Fruit fly (Drosophila melanogaster) whole organism, embryonic: ENCODE measurements around the gene CG1971.

Experiments
- Adf1 ChIP-seq: fragments of 200-800 bp; sonication (Bioruptor generic); IDR thresholded peaks from 2 replicates; pipeline ENCODE4 v1.3.6; 2022; ENCODE audit warnings: missing biosample characterization, missing genetic modification characterization
- Asciz ChIP-seq: fragments of 200-800 bp; sonication (Bioruptor generic); optimal IDR thresholded peaks from 2 replicates; lab custom pipeline; 2017; ENCODE audit warnings: missing biosample characterization, mild to moderate bottlenecking, missing genetic modification characterization, missing genetic modification reagents
- CG10147 ChIP-seq: fragments of 200-800 bp; sonication (Bioruptor generic); optimal IDR thresholded peaks from 2 replicates; lab custom pipeline; 2019; ENCODE audit warnings: missing biosample characterization, mild to moderate bottlenecking, missing genetic modification characterization, moderate library complexity
- CG12155 ChIP-seq: fragments of 200-800 bp; sonication (Bioruptor generic); optimal IDR thresholded peaks from 3 replicates; lab custom pipeline; 2016; ENCODE audit warnings: missing biosample characterization, missing genetic modification characterization
- CG13894 ChIP-seq: fragments of 200-800 bp; sonication (Bioruptor generic); optimal IDR thresholded peaks from 3 replicates; lab custom pipeline; 2018; ENCODE audit warnings: missing biosample characterization, mild to moderate bottlenecking, missing genetic modification characterization, moderate library complexity
- CG14860 ChIP-seq: fragments of 200-800 bp; sonication (Bioruptor generic); IDR thresholded peaks from 3 replicates; pipeline ENCODE4 v1.3.6; 2022; ENCODE audit warnings: missing biosample characterization, missing genetic modification characterization; ENCODE audit not compliant: partially characterized antibody
- CG15696 ChIP-seq: fragments of 200-800 bp; sonication (Bioruptor generic); optimal IDR thresholded peaks from 2 replicates; lab custom pipeline; 2019; ENCODE audit warnings: missing biosample characterization, mild to moderate bottlenecking, missing genetic modification characterization, moderate library complexity
- CG1602 ChIP-seq: fragments of 200-800 bp; sonication (Bioruptor generic); optimal IDR thresholded peaks from 3 replicates; lab custom pipeline; 2016; ENCODE audit warnings: missing biosample characterization, missing genetic modification characterization
- CG1603 ChIP-seq: fragments of 200-800 bp; sonication (Bioruptor generic); optimal IDR thresholded peaks from 2 replicates; lab custom pipeline; 2019; ENCODE audit warnings: missing biosample characterization, mild to moderate bottlenecking, missing genetic modification characterization, moderate library complexity
- CG16813 ChIP-seq: fragments of 200-800 bp; sonication (Bioruptor generic); IDR thresholded peaks from 3 replicates; pipeline ENCODE4 v1.3.6; 2022; ENCODE audit warnings: missing biosample characterization, missing genetic modification characterization; ENCODE audit not compliant: partially characterized antibody
- CG17186 ChIP-seq: fragments of 200-800 bp; sonication (Bioruptor generic); optimal IDR thresholded peaks from 3 replicates; lab custom pipeline; 2017; ENCODE audit warnings: missing biosample characterization, missing genetic modification reagents, missing genetic modification characterization
- CG17385 ChIP-seq: fragments of 200-800 bp; sonication (Bioruptor generic); optimal IDR thresholded peaks from 3 replicates; lab custom pipeline; 2018; ENCODE audit warnings: missing biosample characterization, mild to moderate bottlenecking, missing genetic modification characterization
- CG17802 ChIP-seq: fragments of 200-800 bp; sonication (Bioruptor generic); optimal IDR thresholded peaks from 2 replicates; lab custom pipeline; 2018; ENCODE audit warnings: missing biosample characterization, mild to moderate bottlenecking, missing genetic modification characterization, moderate library complexity
- CG1792 ChIP-seq: fragments of 200-800 bp; sonication (Bioruptor generic); optimal IDR thresholded peaks from 2 replicates; lab custom pipeline; 2016; ENCODE audit warnings: missing biosample characterization, missing genetic modification characterization
- CG18476 ChIP-seq: fragments of 200-800 bp; sonication (Bioruptor generic); optimal IDR thresholded peaks from 2 replicates; lab custom pipeline; 2016; ENCODE audit warnings: missing biosample characterization, mild to moderate bottlenecking, missing genetic modification characterization
- CG33213 ChIP-seq: fragments of 200-800 bp; sonication (Bioruptor generic); optimal IDR thresholded peaks from 3 replicates; lab custom pipeline; 2016; ENCODE audit warnings: missing biosample characterization, missing genetic modification characterization
- CG33557 ChIP-seq: fragments of 200-800 bp; sonication (Bioruptor generic); optimal IDR thresholded peaks from 2 replicates; lab custom pipeline; 2019; ENCODE audit warnings: missing biosample characterization, mild to moderate bottlenecking, missing genetic modification characterization, moderate library complexity
- CG3407 ChIP-seq: fragments of 200-800 bp; sonication (Bioruptor generic); optimal IDR thresholded peaks from 2 replicates; lab custom pipeline; 2018; ENCODE audit warnings: missing biosample characterization, mild to moderate bottlenecking, missing genetic modification characterization
- CG34224 ChIP-seq: fragments of 200-800 bp; sonication (Bioruptor generic); IDR thresholded peaks from 3 replicates; pipeline ENCODE4 v1.3.6; 2022; ENCODE audit warnings: missing biosample characterization, missing genetic modification characterization; ENCODE audit not compliant: partially characterized antibody
- CG8290 ChIP-seq, 3 experiments: fragments of 200-800 bp; sonication (Bioruptor generic); optimal IDR thresholded peaks; 2 replicates each; lab custom pipeline; 2016 to 2019; ENCODE audit warnings: missing biosample characterization in 3 of 3, missing genetic modification characterization in 3 of 3, mild to moderate bottlenecking in 2 of 3, moderate library complexity in 1 of 3
- CG8359 ChIP-seq: fragments of 200-800 bp; sonication (Bioruptor generic); optimal IDR thresholded peaks from 2 replicates; lab custom pipeline; 2017; ENCODE audit warnings: missing biosample characterization, mild to moderate bottlenecking, missing genetic modification characterization, borderline replicate concordance
- D ChIP-seq, 2 experiments: fragments of 200-800 bp in 1 of 2; fragments of >200 bp in 1 of 2; sonication (Bioruptor generic) in 1 of 2; optimal IDR thresholded peaks; 2 replicates in 1 of 2; 3 replicates in 1 of 2; lab custom pipeline; 2017; ENCODE audit warnings: mild to moderate bottlenecking in 1 of 2, missing biosample characterization in 1 of 2, missing genetic modification characterization in 1 of 2, missing genetic modification reagents in 1 of 2
- Dek ChIP-seq: fragments of 200-800 bp; sonication (Bioruptor generic); optimal IDR thresholded peaks from 3 replicates; lab custom pipeline; 2019; ENCODE audit warnings: missing biosample characterization, mild to moderate bottlenecking, missing genetic modification characterization, moderate library complexity
- Drgx ChIP-seq: fragments of 200-800 bp; sonication (Bioruptor generic); IDR thresholded peaks from 2 replicates; pipeline ENCODE4 v1.3.6; 2022; ENCODE audit warnings: missing biosample characterization, missing genetic modification characterization
- Myb ChIP-seq: fragments of 200-800 bp; sonication (Bioruptor generic); optimal IDR thresholded peaks from 2 replicates; lab custom pipeline; 2016; ENCODE audit warnings: missing biosample characterization, missing genetic modification characterization
- Oaz ChIP-seq: fragments of 200-800 bp; sonication (Bioruptor generic); IDR thresholded peaks from 2 replicates; pipeline ENCODE4 v1.3.6; 2022; ENCODE audit warnings: missing biosample characterization, missing genetic modification characterization
- Pdp1 ChIP-seq, 2 experiments: fragments of 200-800 bp; sonication (Bioruptor generic); optimal IDR thresholded peaks; 3 replicates each; lab custom pipeline; 2016; ENCODE audit warnings: missing biosample characterization in 2 of 2, missing genetic modification characterization in 2 of 2, mild to moderate bottlenecking in 1 of 2, moderate library complexity in 1 of 2
- Scr ChIP-seq: fragments of 200-800 bp; sonication (Bioruptor generic); IDR thresholded peaks from 2 replicates; pipeline ENCODE4 v1.3.6; 2022; ENCODE audit warnings: missing biosample characterization, missing genetic modification characterization; ENCODE audit not compliant: partially characterized antibody
- Xbp1 ChIP-seq: fragments of 200-800 bp; sonication (Bioruptor generic); optimal IDR thresholded peaks from 3 replicates; lab custom pipeline; 2016; ENCODE audit warnings: missing biosample characterization, mild to moderate bottlenecking, missing genetic modification characterization
- cad ChIP-seq: fragments of >200 bp; optimal IDR thresholded peaks from 2 replicates; lab custom pipeline; 2017; ENCODE audit warnings: missing biosample characterization, missing genetic modification characterization
- cg ChIP-seq: fragments of 200-800 bp; sonication (Bioruptor generic); optimal IDR thresholded peaks from 3 replicates; lab custom pipeline; 2019; ENCODE audit warnings: missing biosample characterization, mild to moderate bottlenecking, missing genetic modification characterization, moderate library complexity
- crol ChIP-seq: fragments of 200-800 bp; sonication (Bioruptor generic); IDR thresholded peaks from 2 replicates; pipeline ENCODE4 v1.3.6; 2022; ENCODE audit warnings: missing biosample characterization, missing genetic modification characterization
- crp ChIP-seq, 2 experiments: fragments of 200-800 bp; sonication (Bioruptor generic); optimal IDR thresholded peaks; 2 replicates in 1 of 2; 3 replicates in 1 of 2; lab custom pipeline; 2017; ENCODE audit warnings: missing biosample characterization in 2 of 2, missing genetic modification characterization in 2 of 2, mild to moderate bottlenecking in 1 of 2, moderate library complexity in 1 of 2
- ewg ChIP-seq: fragments of 200-800 bp; sonication (Bioruptor generic); optimal IDR thresholded peaks from 3 replicates; lab custom pipeline; 2017; ENCODE audit warnings: mild to moderate bottlenecking, missing biosample characterization, missing genetic modification reagents, missing genetic modification characterization
- fd3F ChIP-seq: fragments of 200-800 bp; sonication (Bioruptor generic); optimal IDR thresholded peaks from 2 replicates; lab custom pipeline; 2018; ENCODE audit warnings: missing biosample characterization, mild to moderate bottlenecking, missing genetic modification characterization, moderate library complexity
- fd64A ChIP-seq: fragments of 200-800 bp; sonication (Bioruptor generic); optimal IDR thresholded peaks from 3 replicates; lab custom pipeline; 2018; ENCODE audit warnings: missing biosample characterization, mild to moderate bottlenecking, missing genetic modification characterization
- grn ChIP-seq: fragments of 200-800 bp; sonication (Bioruptor generic); optimal IDR thresholded peaks from 3 replicates; lab custom pipeline; 2017; ENCODE audit warnings: missing biosample characterization, missing genetic modification characterization
- hb ChIP-seq: fragments of 200-800 bp; sonication (Bioruptor generic); IDR thresholded peaks from 3 replicates; pipeline ENCODE4 v1.3.6; 2022; ENCODE audit warnings: missing biosample characterization, missing genetic modification characterization; ENCODE audit not compliant: partially characterized antibody
- hkb ChIP-seq, 2 experiments: fragments of 200-800 bp in 1 of 2; fragments of >200 bp in 1 of 2; sonication (Bioruptor generic) in 1 of 2; IDR thresholded peaks in 1 of 2; optimal IDR thresholded peaks in 1 of 2; 2 replicates each; pipeline versions ENCODE4 v1.3.6 to Lab custom; 2017 to 2022; ENCODE audit warnings: missing biosample characterization in 1 of 2, missing genetic modification characterization in 1 of 2
- onecut ChIP-seq: fragments of 200-800 bp; sonication (Bioruptor generic); IDR thresholded peaks from 2 replicates; pipeline ENCODE4 v1.3.6; 2022; ENCODE audit warnings: missing biosample characterization, missing genetic modification characterization
- org-1 ChIP-seq: fragments of 200-800 bp; sonication (Bioruptor generic); optimal IDR thresholded peaks from 2 replicates; lab custom pipeline; 2017; ENCODE audit warnings: missing biosample characterization, missing genetic modification characterization
- pfk ChIP-seq: fragments of 200-800 bp; sonication (Bioruptor generic); optimal IDR thresholded peaks from 2 replicates; lab custom pipeline; 2018; ENCODE audit warnings: missing biosample characterization, mild to moderate bottlenecking, missing genetic modification characterization, moderate library complexity
- repo ChIP-seq: fragments of 200-800 bp; sonication (Bioruptor generic); optimal IDR thresholded peaks from 2 replicates; lab custom pipeline; 2016; ENCODE audit warnings: missing biosample characterization, missing genetic modification characterization
- row ChIP-seq: fragments of 200-800 bp; sonication (Bioruptor generic); IDR thresholded peaks from 3 replicates; pipeline ENCODE4 v1.3.6; 2022; ENCODE audit warnings: missing biosample characterization, missing genetic modification characterization
- sug ChIP-seq: fragments of 200-800 bp; optimal IDR thresholded peaks from 2 replicates; lab custom pipeline; 2019; ENCODE audit warnings: missing biosample characterization, mild to moderate bottlenecking, missing genetic modification characterization, moderate library complexity
- tup ChIP-seq: fragments of 200-800 bp; sonication (Bioruptor generic); optimal IDR thresholded peaks from 2 replicates; lab custom pipeline; 2016; ENCODE audit warnings: missing biosample characterization, mild to moderate bottlenecking, missing genetic modification characterization, moderate library complexity

Gene CG1971

DNA sequence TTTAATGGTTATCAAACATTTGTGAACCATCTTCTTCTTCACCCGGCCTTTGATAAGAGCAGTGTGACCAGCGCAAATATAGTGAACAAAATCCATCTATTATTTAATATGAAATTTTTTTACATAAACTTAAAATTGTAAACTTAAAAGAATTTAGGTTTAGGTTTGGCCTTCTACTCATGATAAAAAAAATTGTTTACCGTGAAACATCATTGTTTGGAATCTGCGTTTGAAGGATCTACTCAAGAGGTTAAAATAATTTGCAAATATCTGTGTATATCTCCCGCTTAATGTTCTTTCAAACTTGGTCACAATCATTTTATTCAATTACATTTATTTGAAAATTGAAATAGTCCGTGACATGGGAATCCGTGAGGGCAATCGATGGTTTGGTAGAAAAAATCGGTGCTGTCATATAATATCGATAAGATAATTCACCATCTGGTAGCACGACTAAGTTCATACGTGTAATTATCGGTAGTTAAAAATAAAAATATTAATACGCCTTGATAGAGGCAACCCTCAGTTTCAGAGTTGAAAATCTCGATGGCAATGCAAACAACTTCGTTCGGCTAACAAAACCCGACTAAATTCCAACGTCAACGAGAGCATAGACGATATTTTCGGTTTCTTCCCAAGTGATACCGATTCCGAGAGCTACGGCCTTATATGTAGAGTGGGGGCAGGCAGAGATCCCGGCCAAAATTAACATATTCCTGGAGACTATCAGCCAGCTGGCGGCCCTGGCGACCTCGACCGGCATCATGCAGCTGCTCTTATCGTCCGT lies 33.3 kb upstream of the CG1971 start, which contains the start of the genes betaGlu and sip3 (continued):
- TF ChIP-seq CG13894 (tag; lab: Kevin White, UChicago) = no peak
- peak in 1 of 2 experiments; percentile 80 for TF ChIP-seq Pdp1 (GFP tag; optimal IDR thresholded peaks at IDR 0.05; lab: Kevin White, UChicago)
- TF ChIP-seq CG16813 = peak; percentile 91
- TF ChIP-seq Myb = peak; percentile 20
- TF ChIP-seq CG3407 = no peak
- peak; percentile 96 for TF ChIP-seq CG17385
- TF ChIP-seq CG33213 (GFP tag; lab: Kevin White, UChicago) = no peak
- TF ChIP-seq CG1792 (GFP tag; lab: Kevin White, UChicago) = no peak
- TF ChIP-seq CG34224 (GFP tag; lab: Robert Waterston, UW) = peak; percentile 89
- no peak for TF ChIP-seq fd3F (GFP tag; lab: Kevin White, UChicago)
- TF ChIP-seq CG1602 = peak; percentile 11
- peak; percentile 52 for TF ChIP-seq Xbp1 (GFP tag; lab: Kevin White, UChicago)
- no peak for TF ChIP-seq Oaz (GFP tag; lab: Robert Waterston, UW)
- TF ChIP-seq CG14860 = peak; percentile 90
- peak; percentile 8 for TF ChIP-seq CG33557 (GFP tag; lab: Kevin White, UChicago)
- TF ChIP-seq CG12155 = peak; percentile 13
- no peak for TF ChIP-seq fd64A (GFP tag; lab: Kevin White, UChicago)
- no peak for TF ChIP-seq repo
- no peak for TF ChIP-seq ewg (GFP tag; lab: Kevin White, UChicago)
- TF ChIP-seq CG1603 (tag; lab: Kevin White, UChicago) = peak; percentile 40
- TF ChIP-seq CG18476 (GFP tag; lab: Kevin White, UChicago) = peak; percentile 4
- no peak for TF ChIP-seq Drgx (GFP tag; lab: Robert Waterston, UW)
- TF ChIP-seq CG17186 (GFP tag; lab: Kevin White, UChicago) = peak; percentile 55
- no peak for TF ChIP-seq cad (GFP tag; lab: Kevin White, UChicago)
- TF ChIP-seq CG8290 (GFP tag; optimal IDR thresholded peaks at IDR 0.05; lab: Kevin White, UChicago) = peak; percentile 41
- TF ChIP-seq CG8290 (tag; optimal IDR thresholded peaks at IDR 0.05; lab: Kevin White, UChicago) = no peak
- no peak for TF ChIP-seq Asciz (GFP tag; lab: Kevin White, UChicago)
- no peak for TF ChIP-seq hkb (optimal IDR thresholded peaks at IDR 0.05; lab: Kevin White, UChicago)
- no peak for TF ChIP-seq hkb (GFP tag; IDR thresholded peaks at IDR 0.05; lab: Robert Waterston, UW)
- peak; percentile 27 for TF ChIP-seq Dek (tag; lab: Kevin White, UChicago)
- TF ChIP-seq D (optimal IDR thresholded peaks at IDR 0.05; lab: Kevin White, UChicago) = no peak
- TF ChIP-seq D (GFP tag; optimal IDR thresholded peaks at IDR 0.05; lab: Kevin White, UChicago) = no peak
- peak; percentile 93 for TF ChIP-seq Scr (GFP tag; lab: Robert Waterston, UW)
- TF ChIP-seq CG10147 = no peak
- TF ChIP-seq row (GFP tag; lab: Robert Waterston, UW) = peak; percentile 51
- peak; percentile 22 for TF ChIP-seq grn
- TF ChIP-seq tup (GFP tag; lab: Kevin White, UChicago) = no peak
- no peak for TF ChIP-seq CG15696 (tag; lab: Kevin White, UChicago)
- TF ChIP-seq hb (GFP tag; lab: Robert Waterston, UW) = peak; percentile 90
- no peak for TF ChIP-seq Adf1 (GFP tag; lab: Robert Waterston, UW)
- TF ChIP-seq onecut (GFP tag; lab: Robert Waterston, UW) = no peak
- TF ChIP-seq org-1 (GFP tag; lab: Kevin White, UChicago) = no peak
- TF ChIP-seq CG17802 (tag; lab: Kevin White, UChicago) = no peak
- TF ChIP-seq sug (tag; lab: Kevin White, UChicago) = peak; percentile 20
- no peak for TF ChIP-seq CG8359
- no peak for TF ChIP-seq crol (GFP tag; lab: Robert Waterston, UW)
- no peak for TF ChIP-seq pfk
- TF ChIP-seq crp (GFP tag; optimal IDR thresholded peaks at IDR 0.05; lab: Kevin White, UChicago) = peak in 1 of 2 experiments; percentile 48
- no peak for TF ChIP-seq cg (GFP tag; lab: Kevin White, UChicago)
